Fruit fly (Drosophila melanogaster) whole organism, prepupa: Measurements from ENCODE around the gene eIF1.

Source experiments
- CG4318 ChIP-seq: fragments of 200-800 bp; sonication (Bioruptor generic); optimal IDR thresholded peaks from 3 replicates; lab custom pipeline; 2017; ENCODE audit warnings: missing biosample characterization, mild to moderate bottlenecking, missing genetic modification characterization
- CG6276 ChIP-seq: fragments of 200-800 bp; sonication (Bioruptor generic); optimal IDR thresholded peaks from 2 replicates; lab custom pipeline; 2017; ENCODE audit warnings: missing biosample characterization, mild to moderate bottlenecking, missing genetic modification characterization
- CG6854 ChIP-seq: fragments of 200-800 bp; sonication (Bioruptor generic); optimal IDR thresholded peaks from 2 replicates; lab custom pipeline; 2017; ENCODE audit warnings: missing biosample characterization, mild to moderate bottlenecking, missing genetic modification characterization
- Ets21C ChIP-seq: fragments of 200-800 bp; sonication (Bioruptor generic); optimal IDR thresholded peaks from 3 replicates; lab custom pipeline; 2016; ENCODE audit warnings: missing biosample characterization, missing genetic modification characterization
- Gug ChIP-seq: fragments of 200-800 bp; sonication (Bioruptor generic); IDR thresholded peaks from 2 replicates; pipeline ENCODE4 v1.3.6; 2022; ENCODE audit warnings: missing biosample characterization, missing genetic modification characterization
- OdsH ChIP-seq: fragments of 200-800 bp; sonication (Bioruptor generic); optimal IDR thresholded peaks from 3 replicates; lab custom pipeline; 2016; ENCODE audit warnings: missing biosample characterization, missing genetic modification characterization
- Sox102F ChIP-seq: fragments of 200-800 bp; sonication (Bioruptor generic); optimal IDR thresholded peaks from 2 replicates; lab custom pipeline; 2016; ENCODE audit warnings: missing biosample characterization, mild to moderate bottlenecking, missing genetic modification characterization
- achi ChIP-seq: fragments of 200-800 bp; sonication (Bioruptor generic); optimal IDR thresholded peaks from 3 replicates; lab custom pipeline; 2016; ENCODE audit warnings: missing biosample characterization, missing genetic modification characterization
- dsx ChIP-seq: fragments of 200-800 bp; optimal IDR thresholded peaks from 3 replicates; lab custom pipeline; 2019; ENCODE audit warnings: missing biosample characterization, mild to moderate bottlenecking, missing genetic modification characterization, moderate library complexity; ENCODE audit not compliant: poor library complexity, severe bottlenecking
- fd59A ChIP-seq: fragments of 200-800 bp; sonication (Bioruptor generic); optimal IDR thresholded peaks from 2 replicates; lab custom pipeline; 2017; ENCODE audit warnings: missing biosample characterization, mild to moderate bottlenecking, missing genetic modification characterization, missing genetic modification reagents
- ss ChIP-seq, 2 experiments: fragments of 200-800 bp; sonication (Bioruptor generic); optimal IDR thresholded peaks; 2 replicates in 1 of 2; 3 replicates in 1 of 2; lab custom pipeline; 2017 to 2018; ENCODE audit warnings: mild to moderate bottlenecking in 2 of 2, missing biosample characterization in 2 of 2, missing genetic modification characterization in 2 of 2, moderate library complexity in 1 of 2
- vri ChIP-seq: fragments of 200-800 bp; sonication (Bioruptor generic); optimal IDR thresholded peaks from 3 replicates; lab custom pipeline; 2016; ENCODE audit warnings: missing biosample characterization, mild to moderate bottlenecking, missing genetic modification characterization

- TF ChIP-seq Sox102F (GFP tag; lab: Kevin White, UChicago): peak; percentile 88
- TF ChIP-seq Gug: peak; percentile 78
- TF ChIP-seq ss (GFP tag; optimal IDR thresholded peaks at IDR 0.05; lab: Kevin White, UChicago): peak; percentile 99
- TF ChIP-seq achi: peak; percentile 96
- peak; percentile 97 for TF ChIP-seq dsx (GFP tag; lab: Kevin White, UChicago)
- peak; percentile 76 for TF ChIP-seq Ets21C (GFP tag; lab: Kevin White, UChicago)
- TF ChIP-seq CG4318 (GFP tag; lab: Kevin White, UChicago): peak; percentile 85
- peak; percentile 93 for TF ChIP-seq fd59A (GFP tag; lab: Kevin White, UChicago)
- TF ChIP-seq CG6276 (GFP tag; lab: Kevin White, UChicago): peak; percentile 87
- TF ChIP-seq OdsH (GFP tag; lab: Kevin White, UChicago): peak; percentile 93
- TF ChIP-seq CG6854: peak; percentile 96
- peak; percentile 84 for TF ChIP-seq vri (GFP tag; lab: Kevin White, UChicago)
These were observed 17.6 kb downstream of the eIF1 start for dm6 chr3L:3240597-3241367.
